Worm (Caenorhabditis elegans) whole organism, L2 larva: ENCODE measurements around the gene vti-1.

ENCODE experiments used
- ceh-16 ChIP-seq: fragments of 150-350 bp; optimal IDR thresholded peaks from 2 replicates; lab custom pipeline; 2014; ENCODE audit warnings: missing biosample characterization, missing genetic modification characterization
- fos-1 ChIP-seq: fragments of 150-350 bp; optimal IDR thresholded peaks from 2 replicates; lab custom pipeline; 2014; ENCODE audit warnings: missing biosample characterization, missing genetic modification characterization
- lin-13 ChIP-seq: fragments of 150-350 bp; optimal IDR thresholded peaks from 2 replicates; lab custom pipeline; 2014; ENCODE audit warnings: missing biosample characterization, missing genetic modification reagents, missing genetic modification characterization
- nhr-12 ChIP-seq: fragments of 150-350 bp; optimal IDR thresholded peaks from 2 replicates; lab custom pipeline; 2014; ENCODE audit warnings: missing biosample characterization, missing genetic modification characterization
- snpc-4 ChIP-seq: fragments of 150-350 bp; optimal IDR thresholded peaks from 2 replicates; lab custom pipeline; 2014; ENCODE audit warnings: missing biosample characterization, missing genetic modification characterization

DNA sequence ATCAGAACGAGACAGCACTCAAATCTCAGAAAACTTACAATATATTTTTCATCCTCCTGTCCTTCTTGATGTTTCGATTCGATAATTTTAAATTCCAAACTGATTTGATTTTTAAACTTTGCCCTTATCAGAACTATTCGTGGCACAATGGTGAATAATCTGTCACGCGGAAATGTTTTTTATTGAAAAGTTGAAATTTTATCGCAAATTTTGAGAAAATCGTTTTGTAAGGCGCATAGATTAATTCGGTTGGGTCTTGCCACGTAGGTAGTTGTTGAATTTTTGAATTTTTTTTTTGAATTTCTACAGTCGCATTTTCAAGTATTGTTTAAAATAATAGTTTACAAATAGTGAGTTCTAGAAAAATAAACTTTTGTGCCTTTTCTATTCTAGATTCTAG is 5.6 kb downstream of the vti-1 start, which contains the start of gene ptp-5.2:
- TF ChIP-seq fos-1, result no peak
- no peak for TF ChIP-seq nhr-12 (tag; lab: Kevin White, UChicago)
- no peak for TF ChIP-seq snpc-4 (tag; lab: Kevin White, UChicago)
- TF ChIP-seq lin-13 (GFP tag; lab: Kevin White, UChicago), result no peak
- no peak for TF ChIP-seq ceh-16 (tag; lab: Kevin White, UChicago)
